Worm (Caenorhabditis elegans): Measurements from ENCODE around the gene sdf-9.

- no peak for TF ChIP-seq sma-3 (GFP tag; optimal IDR thresholded peaks at IDR 0.05)
- TF ChIP-seq nhr-10 (tag; optimal IDR thresholded peaks at IDR 0.05): no peak
- no peak for TF ChIP-seq ceh-82 (tag; optimal IDR thresholded peaks at IDR 0.05)
Measured at ce11 chrV:20778886-20779285, 19.1 kb upstream of the sdf-9 start.
